Worm (Caenorhabditis elegans) whole organism, young adult: ENCODE data around the gene T10C6.16.

Experiments used
- B0261.1 ChIP-seq: sonication (generic microtip); optimal IDR thresholded peaks from 2 replicates; lab custom pipeline; 2016; ENCODE audit warnings: mild to moderate bottlenecking, missing genetic modification characterization, moderate library complexity, missing compliant biosample characterization
- B0336.3 ChIP-seq: fragments of 200-800 bp; sonication (Bioruptor generic); IDR thresholded peaks from 2 replicates; pipeline ENCODE4 v1.3.6; 2022; ENCODE audit warnings: missing genetic modification characterization, missing compliant biosample characterization
- D2030.7 ChIP-seq: fragments of 200-800 bp; sonication (Bioruptor generic); IDR thresholded peaks from 2 replicates; pipeline ENCODE4 v1.3.6; 2022; ENCODE audit warnings: missing genetic modification reagents, missing genetic modification characterization, missing compliant biosample characterization
- F23B12.7 ChIP-seq: sonication (generic microtip); optimal IDR thresholded peaks from 2 replicates; lab custom pipeline; 2017; ENCODE audit warnings: missing genetic modification characterization, mild to moderate bottlenecking, missing compliant biosample characterization, antibody characterized with exemption, moderate library complexity; ENCODE audit not compliant: insufficient read depth
- F33H1.4 ChIP-seq: fragments of 200-800 bp; sonication (Bioruptor generic); IDR thresholded peaks from 2 replicates; pipeline ENCODE4 v1.3.6; 2022; ENCODE audit warnings: missing genetic modification reagents, missing genetic modification characterization, missing compliant biosample characterization
- F39B2.1 ChIP-seq: fragments of 200-800 bp; sonication (Bioruptor generic); IDR thresholded peaks from 2 replicates; pipeline ENCODE4 v1.3.6; 2022; ENCODE audit warnings: missing genetic modification reagents, missing genetic modification characterization, missing compliant biosample characterization
- F49E8.2 ChIP-seq: sonication (generic microtip); optimal IDR thresholded peaks from 3 replicates; lab custom pipeline; 2017; ENCODE audit warnings: missing genetic modification characterization, mild to moderate bottlenecking, missing compliant biosample characterization, antibody characterized with exemption, moderate library complexity; ENCODE audit not compliant: insufficient read depth
- F55B11.4 ChIP-seq: sonication (generic microtip); optimal IDR thresholded peaks from 2 replicates; lab custom pipeline; 2016; ENCODE audit warnings: missing compliant biosample characterization, missing genetic modification characterization, borderline replicate concordance; ENCODE audit not compliant: insufficient read depth
- F57A8.1 ChIP-seq: fragments of 200-800 bp; sonication (Bioruptor generic); optimal IDR thresholded peaks from 2 replicates; lab custom pipeline; 2018; ENCODE audit warnings: mild to moderate bottlenecking, missing genetic modification characterization, moderate library complexity, missing compliant biosample characterization
- K11D2.4 ChIP-seq: fragments of 200-800 bp; sonication (Bioruptor generic); IDR thresholded peaks from 2 replicates; pipeline ENCODE4 v1.3.6; 2022; ENCODE audit warnings: missing genetic modification reagents, missing genetic modification characterization, missing compliant biosample characterization
- T26A5.8 ChIP-seq: sonication (generic microtip); optimal IDR thresholded peaks from 2 replicates; lab custom pipeline; 2016; ENCODE audit warnings: missing genetic modification characterization, missing compliant biosample characterization
- Y53G8AR.9 ChIP-seq: fragments of 200-800 bp; sonication (Bioruptor generic); conservative IDR thresholded peaks from 2 replicates; pipeline ENCODE4 v1.3.6; 2022; ENCODE audit warnings: missing genetic modification reagents, missing genetic modification characterization, missing compliant biosample characterization
- Y67H2A.10 ChIP-seq: fragments of 200-800 bp; sonication (Bioruptor generic); conservative IDR thresholded peaks from 2 replicates; pipeline ENCODE4 v1.3.6; 2022; ENCODE audit warnings: missing genetic modification reagents, missing genetic modification characterization, missing compliant biosample characterization
- Y95B8A.8 ChIP-seq: fragments of 200-800 bp; sonication (Bioruptor generic); IDR thresholded peaks from 2 replicates; pipeline ENCODE4 v1.3.6; 2022; ENCODE audit warnings: missing genetic modification reagents, missing genetic modification characterization, missing compliant biosample characterization
- bed-2 ChIP-seq: fragments of 200-800 bp; sonication (Bioruptor generic); IDR thresholded peaks from 2 replicates; pipeline ENCODE4 v1.3.6; 2022; ENCODE audit warnings: missing genetic modification reagents, missing genetic modification characterization, missing compliant biosample characterization
- cebp-2 ChIP-seq: fragments of 200-800 bp; sonication (Bioruptor generic); IDR thresholded peaks from 2 replicates; pipeline ENCODE4 v1.3.6; 2022; ENCODE audit warnings: missing genetic modification characterization, missing compliant biosample characterization
- ceh-100 ChIP-seq: fragments of 200-800 bp; sonication (Bioruptor generic); IDR thresholded peaks from 2 replicates; pipeline ENCODE4 v1.3.6; 2022; ENCODE audit warnings: missing genetic modification reagents, missing genetic modification characterization, missing compliant biosample characterization
- ceh-40 ChIP-seq: fragments of 200-800 bp; sonication (Bioruptor generic); IDR thresholded peaks from 2 replicates; pipeline ENCODE4 v1.3.6; 2022; ENCODE audit warnings: missing genetic modification characterization, missing compliant biosample characterization
- ceh-79 ChIP-seq: sonication (generic microtip); optimal IDR thresholded peaks from 2 replicates; lab custom pipeline; 2017; ENCODE audit warnings: mild to moderate bottlenecking, missing genetic modification characterization, missing compliant biosample characterization
- chd-7 ChIP-seq: sonication (generic microtip); optimal IDR thresholded peaks from 2 replicates; lab custom pipeline; 2016; ENCODE audit warnings: mild to moderate bottlenecking, missing genetic modification characterization, moderate library complexity, missing compliant biosample characterization
- dox-1 ChIP-seq: fragments of 200-800 bp; sonication (Bioruptor generic); IDR thresholded peaks from 2 replicates; pipeline ENCODE4 v1.3.6; 2022; ENCODE audit warnings: missing genetic modification reagents, missing genetic modification characterization, missing compliant biosample characterization
- dpff-1 ChIP-seq: sonication (generic microtip); optimal IDR thresholded peaks from 2 replicates; lab custom pipeline; 2017; ENCODE audit warnings: mild to moderate bottlenecking, missing genetic modification characterization, missing compliant biosample characterization
- efl-1 ChIP-seq: fragments of 150-350 bp; optimal IDR thresholded peaks from 2 replicates; lab custom pipeline; 2014; ENCODE audit warnings: missing biosample characterization, missing genetic modification reagents, missing genetic modification characterization
- egl-18 ChIP-seq: fragments of 200-800 bp; sonication (Bioruptor generic); IDR thresholded peaks from 2 replicates; pipeline ENCODE4 v1.3.6; 2022; ENCODE audit warnings: missing genetic modification reagents, missing genetic modification characterization, missing compliant biosample characterization
- ets-4 ChIP-seq: fragments of 200-800 bp; sonication (Bioruptor generic); optimal IDR thresholded peaks from 2 replicates; lab custom pipeline; 2018; ENCODE audit warnings: mild to moderate bottlenecking, missing genetic modification characterization, missing compliant biosample characterization
- him-1 ChIP-seq: sonication (generic microtip); optimal IDR thresholded peaks from 2 replicates; lab custom pipeline; 2016; ENCODE audit warnings: missing genotype, missing genetic modification reagents, missing genetic modification characterization, missing compliant biosample characterization
- hmg-1.2 ChIP-seq: fragments of 200-800 bp; sonication (Bioruptor generic); IDR thresholded peaks from 2 replicates; pipeline ENCODE4 v1.3.6; 2022; ENCODE audit warnings: missing genetic modification reagents, missing genetic modification characterization, missing compliant biosample characterization
- hmg-20 ChIP-seq: fragments of 200-800 bp; sonication (Bioruptor generic); IDR thresholded peaks from 2 replicates; pipeline ENCODE4 v1.3.6; 2022; ENCODE audit warnings: missing genetic modification reagents, missing genetic modification characterization, missing compliant biosample characterization
- lin-35 ChIP-seq, 3 experiments: fragments of 150-350 bp in 2 of 3; sonication (generic microtip) in 1 of 3; optimal IDR thresholded peaks; 2 replicates each; lab custom pipeline; 2014 to 2018; ENCODE audit warnings: missing biosample characterization in 3 of 3, missing genetic modification characterization in 3 of 3, missing genetic modification reagents in 3 of 3
- madf-3 ChIP-seq: fragments of 200-800 bp; sonication (Bioruptor generic); IDR thresholded peaks from 2 replicates; pipeline ENCODE4 v1.3.6; 2022; ENCODE audit warnings: missing genetic modification reagents, missing genetic modification characterization, missing compliant biosample characterization
- madf-6 ChIP-seq: fragments of 200-800 bp; sonication (Bioruptor generic); IDR thresholded peaks from 2 replicates; pipeline ENCODE4 v1.3.6; 2022; ENCODE audit warnings: missing genetic modification reagents, missing genetic modification characterization, missing compliant biosample characterization
- madf-8 ChIP-seq: fragments of 200-800 bp; sonication (Bioruptor generic); conservative IDR thresholded peaks from 2 replicates; pipeline ENCODE4 v1.3.6; 2022; ENCODE audit warnings: missing genetic modification reagents, missing genetic modification characterization, missing compliant biosample characterization
- mel-28 ChIP-seq: sonication (generic microtip); optimal IDR thresholded peaks from 2 replicates; lab custom pipeline; 2016; ENCODE audit warnings: borderline replicate concordance, mild to moderate bottlenecking, missing genetic modification characterization, missing compliant biosample characterization
- mxl-1 ChIP-seq: sonication (generic microtip); optimal IDR thresholded peaks from 2 replicates; lab custom pipeline; 2016; ENCODE audit warnings: missing genetic modification characterization, missing compliant biosample characterization
- nhr-179 ChIP-seq: sonication (generic microtip); optimal IDR thresholded peaks from 2 replicates; lab custom pipeline; 2016; ENCODE audit warnings: mild to moderate bottlenecking, missing genetic modification characterization, missing compliant biosample characterization
- nhr-80 ChIP-seq: sonication (generic microtip); optimal IDR thresholded peaks from 2 replicates; lab custom pipeline; 2016; ENCODE audit warnings: missing genetic modification characterization, missing compliant biosample characterization
- pbrm-1 ChIP-seq: fragments of 200-800 bp; sonication (Bioruptor generic); IDR thresholded peaks from 2 replicates; pipeline ENCODE4 v1.3.6; 2022; ENCODE audit warnings: missing genetic modification reagents, missing genetic modification characterization, missing compliant biosample characterization
- repo-1 ChIP-seq: sonication (generic microtip); optimal IDR thresholded peaks from 2 replicates; lab custom pipeline; 2017; ENCODE audit warnings: mild to moderate bottlenecking, missing genetic modification characterization, missing compliant biosample characterization
- snpc-3.4 ChIP-seq: sonication (generic microtip); optimal IDR thresholded peaks from 2 replicates; lab custom pipeline; 2017; ENCODE audit warnings: missing genetic modification characterization, mild to moderate bottlenecking, missing compliant biosample characterization, antibody characterized with exemption, moderate library complexity, missing genotype, missing genetic modification reagents
- tbp1 ChIP-seq: fragments of 200-800 bp; sonication (Bioruptor generic); optimal IDR thresholded peaks from 2 replicates; lab custom pipeline; 2018; ENCODE audit warnings: mild to moderate bottlenecking, missing genetic modification characterization, missing compliant biosample characterization
- tbx-9 ChIP-seq: sonication (generic microtip); optimal IDR thresholded peaks from 2 replicates; lab custom pipeline; 2016; ENCODE audit warnings: borderline replicate concordance, missing genetic modification characterization, inconsistent platforms, missing compliant biosample characterization
- unc-62 ChIP-seq: fragments of 150-350 bp; optimal IDR thresholded peaks from 2 replicates; lab custom pipeline; 2014; ENCODE audit warnings: missing biosample characterization, missing genetic modification reagents, missing genetic modification characterization
- xnd-1 ChIP-seq: sonication (generic microtip); optimal IDR thresholded peaks from 2 replicates; lab custom pipeline; 2016; ENCODE audit warnings: missing genotype, missing genetic modification reagents, missing genetic modification characterization, missing compliant biosample characterization
- ztf-18 ChIP-seq: sonication (generic microtip); optimal IDR thresholded peaks from 2 replicates; lab custom pipeline; 2016; ENCODE audit warnings: missing genotype, mild to moderate bottlenecking, missing genetic modification characterization, missing compliant biosample characterization
- ztf-3 ChIP-seq: fragments of 200-800 bp; sonication (Bioruptor generic); optimal IDR thresholded peaks from 2 replicates; lab custom pipeline; 2018; ENCODE audit warnings: mild to moderate bottlenecking, missing genetic modification characterization, missing compliant biosample characterization
- ztf-6 ChIP-seq: fragments of 200-800 bp; sonication (Bioruptor generic); IDR thresholded peaks from 2 replicates; pipeline ENCODE4 v1.3.6; 2022; ENCODE audit warnings: missing genetic modification reagents, missing genetic modification characterization, missing compliant biosample characterization

T10C6.16 gene

DNA sequence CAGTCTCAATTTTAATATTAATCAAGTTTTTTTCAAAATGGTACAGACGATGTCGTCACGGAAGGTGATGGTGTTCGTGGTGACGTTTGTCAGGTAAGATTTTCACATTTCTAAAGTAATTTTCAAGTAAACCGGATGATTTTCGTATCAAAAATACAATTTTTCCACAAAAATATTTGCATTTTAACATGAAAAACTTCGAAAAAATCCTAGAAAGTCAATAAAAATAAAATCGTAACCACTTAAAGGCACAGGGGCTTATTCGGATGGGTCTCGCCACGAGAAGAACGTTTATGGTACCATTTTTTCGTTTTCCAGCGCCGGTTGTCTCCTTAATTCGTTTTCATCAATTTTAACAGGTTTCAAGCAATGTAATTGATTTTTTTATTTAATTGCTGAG is 8.5 kb downstream of the T10C6.16 start, which contains the start of gene T10C6.6 (continued):
- TF ChIP-seq ztf-6 (no peak), ceh-100 (no peak), him-1 (tag; lab: Kevin White, UChicago) (peak; percentile 12), unc-62 (GFP tag; lab: Kevin White, UChicago) (no peak), snpc-3.4 (tag; lab: Kevin White, UChicago) (no peak), K11D2.4 (no peak), nhr-80 (tag; lab: Kevin White, UChicago) (no peak), pbrm-1 (no peak), hmg-20 (GFP tag; lab: Robert Waterston, UW) (no peak), efl-1 (no peak), F55B11.4 (tag; lab: Kevin White, UChicago) (no peak), F57A8.1 (no peak), B0336.3 (GFP tag; lab: Robert Waterston, UW) (peak; percentile 24; the same call in 1 of the 2 replicates), madf-6 (peak; percentile 81), F39B2.1 (no peak), madf-8 (GFP tag; lab: Robert Waterston, UW) (peak; percentile 38; the same call in 1 of the 2 replicates), F33H1.4 (GFP tag; lab: Robert Waterston, UW) (peak; percentile 84), ceh-79 (peak; percentile 38), madf-3 (GFP tag; lab: Robert Waterston, UW) (no peak), egl-18 (GFP tag; lab: Robert Waterston, UW) (no peak), ztf-18 (tag; lab: Kevin White, UChicago) (no peak), B0261.1 (no peak), ets-4 (GFP tag; lab: Kevin White, UChicago) (no peak), mel-28 (tag; lab: Kevin White, UChicago) (no peak), xnd-1 (peak; percentile 79), repo-1 (tag; lab: Kevin White, UChicago) (no peak), F49E8.2 (tag; lab: Kevin White, UChicago) (peak; percentile 1), nhr-179 (no peak), bed-2 (GFP tag; lab: Robert Waterston, UW) (no peak), T26A5.8 (tag; lab: Kevin White, UChicago) (no peak), chd-7 (tag; lab: Kevin White, UChicago) (no peak), cebp-2 (GFP tag; lab: Robert Waterston, UW) (no peak), Y67H2A.10 (no peak), dpff-1 (tag; lab: Kevin White, UChicago) (no peak), tbx-9 (tag; lab: Kevin White, UChicago) (no peak), hmg-1.2 (GFP tag; lab: Robert Waterston, UW) (no peak), Y95B8A.8 (GFP tag; lab: Robert Waterston, UW) (no peak), F23B12.7 (no peak), ztf-3 (GFP tag; lab: Kevin White, UChicago) (no peak), mxl-1 (tag; lab: Kevin White, UChicago) (no peak), D2030.7 (GFP tag; lab: Robert Waterston, UW) (peak; percentile 56), ceh-40 (no peak), Y53G8AR.9 (GFP tag; lab: Robert Waterston, UW) (no peak), lin-35 (GFP tag; optimal IDR thresholded peaks at IDR 0.05; lab: Kevin White, UChicago) (no peak), dox-1 (GFP tag; lab: Robert Waterston, UW) (no peak), tbp1 (GFP tag; lab: Kevin White, UChicago) (no peak)
- TF ChIP-seq, all 124 proteins: peak for 12
